Worm (Caenorhabditis elegans): Measurements from ENCODE around the gene fbxa-102.

DNA sequence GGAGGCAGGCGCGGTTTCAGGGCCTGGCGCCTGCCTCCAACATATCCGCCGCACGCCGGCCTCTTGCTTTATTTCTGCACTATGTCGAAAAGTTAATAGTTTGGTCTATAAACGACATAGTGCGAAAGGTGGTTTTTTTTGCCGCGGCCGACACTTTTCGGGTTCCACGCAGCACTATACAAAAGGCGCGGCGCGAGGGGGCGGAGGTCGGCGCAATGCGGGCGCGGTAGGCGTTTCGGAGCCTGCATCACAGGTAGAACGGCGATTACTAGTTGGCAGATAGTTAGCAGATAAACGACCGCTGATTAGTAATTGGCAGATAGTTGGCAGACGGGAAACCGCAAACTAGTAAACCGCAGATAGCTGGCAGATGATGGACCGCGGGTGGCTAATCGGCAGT lies 19.1 kb upstream of the fbxa-102 start:
- TF ChIP-seq nhr-237 (tag; optimal IDR thresholded peaks at IDR 0.05), result no peak
- TF ChIP-seq ces-1 (GFP tag; optimal IDR thresholded peaks at IDR 0.05), result no peak
- TF ChIP-seq sem-2 (GFP tag; optimal IDR thresholded peaks at IDR 0.05), result no peak
- TF ChIP-seq drap-1 (GFP tag; optimal IDR thresholded peaks at IDR 0.05), result no peak
- no peak for TF ChIP-seq ceh-43 (GFP tag; optimal IDR thresholded peaks at IDR 0.05)
- TF ChIP-seq unc-120 (tag; optimal IDR thresholded peaks at IDR 0.05; ENCODE audit: poor library complexity, severe bottlenecking), result no peak
- no peak for TF ChIP-seq elt-3 (tag; optimal IDR thresholded peaks at IDR 0.05)
- no peak for TF ChIP-seq lin-13 (tag; optimal IDR thresholded peaks at IDR 0.05)
- no peak for TF ChIP-seq mep-1 (tag; optimal IDR thresholded peaks at IDR 0.05)
- no peak for TF ChIP-seq lin-32 (GFP tag; optimal IDR thresholded peaks at IDR 0.05)
- TF ChIP-seq pha-4 (tag; optimal IDR thresholded peaks at IDR 0.05), result no peak
- TF ChIP-seq cnd-1 (tag; optimal IDR thresholded peaks at IDR 0.05), result no peak
